Worm (Caenorhabditis elegans) whole organism, L4/young adult: ENCODE results near the gene Y38C1AA.7.

Experiments
- dao-5 ChIP-seq: sonication (generic microtip); optimal IDR thresholded peaks from 2 replicates; lab custom pipeline; 2016; ENCODE audit warnings: missing genotype, missing genetic modification characterization, moderate library complexity, missing compliant biosample characterization
- him-1 ChIP-seq: sonication (generic microtip); optimal IDR thresholded peaks from 2 replicates; lab custom pipeline; 2016; ENCODE audit warnings: missing genotype, missing genetic modification reagents, missing genetic modification characterization, missing compliant biosample characterization

DNA sequence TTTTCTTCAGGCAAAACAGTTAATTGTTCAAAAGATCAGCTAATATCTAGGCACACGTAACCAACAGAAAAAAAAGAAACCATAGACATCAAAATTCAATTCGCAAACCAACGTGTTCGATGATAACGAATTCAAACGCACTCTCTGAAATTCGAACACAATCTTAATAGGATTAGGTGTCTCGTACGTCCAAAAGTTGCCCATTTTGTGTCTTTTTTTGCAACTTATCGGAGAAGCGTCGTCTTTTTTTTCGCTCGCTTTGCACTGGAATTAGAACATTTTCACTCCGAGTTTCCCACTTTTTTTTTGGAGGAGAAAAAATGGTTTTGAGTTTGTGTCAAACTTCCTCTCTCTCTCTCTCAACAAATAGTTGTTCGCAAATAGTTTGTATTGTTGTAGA, 30.3 kb downstream of the Y38C1AA.7 start:
- no peak for TF ChIP-seq dao-5 (tag; lab: Kevin White, UChicago)
- no peak for TF ChIP-seq him-1 (tag; lab: Kevin White, UChicago)
